Fruit fly (Drosophila melanogaster) whole organism, embryonic: Measurements from ENCODE around the gene Hnf4.

Experiments
- ATbp ChIP-seq: fragments of 200-800 bp; sonication (Bioruptor generic); optimal IDR thresholded peaks from 2 replicates; lab custom pipeline; 2017; ENCODE audit warnings: missing biosample characterization, mild to moderate bottlenecking, missing genetic modification characterization, missing genetic modification reagents
- Awh ChIP-seq: fragments of 200-800 bp; sonication (Bioruptor generic); IDR thresholded peaks from 2 replicates; pipeline ENCODE4, ENCODE4 v1.3.6; 2022; ENCODE audit warnings: missing biosample characterization, missing genetic modification characterization
- B-H1 ChIP-seq: fragments of 200-800 bp; sonication (Bioruptor generic); IDR thresholded peaks from 3 replicates; pipeline ENCODE4 v1.3.6; 2022; ENCODE audit warnings: missing biosample characterization, missing genetic modification characterization
- B-H2 ChIP-seq: fragments of 200-800 bp; sonication (Bioruptor generic); optimal IDR thresholded peaks from 2 replicates; lab custom pipeline; 2018; ENCODE audit warnings: missing biosample characterization, mild to moderate bottlenecking, missing genetic modification characterization
- CG1024 ChIP-seq: fragments of 200-800 bp; sonication (Bioruptor generic); IDR thresholded peaks from 2 replicates; pipeline ENCODE4 v1.3.6; 2022; ENCODE audit warnings: missing biosample characterization, missing genetic modification characterization
- CG10366 ChIP-seq: fragments of 200-800 bp; sonication (Bioruptor generic); IDR thresholded peaks from 2 replicates; pipeline ENCODE4 v1.3.6; 2022; ENCODE audit warnings: missing biosample characterization, missing genetic modification characterization
- CG10654 ChIP-seq: fragments of 200-800 bp; sonication (Bioruptor generic); optimal IDR thresholded peaks from 2 replicates; lab custom pipeline; 2016; ENCODE audit warnings: missing biosample characterization, missing genetic modification characterization
- CG11398 ChIP-seq: fragments of 200-800 bp; sonication (Bioruptor generic); optimal IDR thresholded peaks from 2 replicates; lab custom pipeline; 2016; ENCODE audit warnings: missing biosample characterization, missing genetic modification characterization
- CG12236 ChIP-seq: fragments of 200-800 bp; sonication (Bioruptor generic); optimal IDR thresholded peaks from 2 replicates; lab custom pipeline; 2016; ENCODE audit warnings: missing biosample characterization, missing genetic modification characterization
- CG12391 ChIP-seq: fragments of 200-800 bp; sonication (Bioruptor generic); optimal IDR thresholded peaks from 3 replicates; lab custom pipeline; 2018; ENCODE audit warnings: missing biosample characterization, mild to moderate bottlenecking, missing genetic modification characterization, moderate library complexity
- CG14441 ChIP-seq: fragments of 200-800 bp; sonication (Bioruptor generic); IDR thresholded peaks from 2 replicates; pipeline ENCODE4 v1.3.6; 2022; ENCODE audit warnings: missing biosample characterization, missing genetic modification characterization
- CG1647 ChIP-seq: fragments of 200-800 bp; sonication (Bioruptor generic); optimal IDR thresholded peaks from 3 replicates; lab custom pipeline; 2016; ENCODE audit warnings: missing biosample characterization, missing genetic modification characterization
- CG17802 ChIP-seq: fragments of 200-800 bp; sonication (Bioruptor generic); optimal IDR thresholded peaks from 2 replicates; lab custom pipeline; 2018; ENCODE audit warnings: missing biosample characterization, mild to moderate bottlenecking, missing genetic modification characterization, moderate library complexity
- CG18262 ChIP-seq: fragments of 200-800 bp; optimal IDR thresholded peaks from 3 replicates; lab custom pipeline; 2019; ENCODE audit warnings: missing biosample characterization, mild to moderate bottlenecking, missing genetic modification characterization, moderate library complexity
- CG2712 ChIP-seq: fragments of 200-800 bp; optimal IDR thresholded peaks from 3 replicates; lab custom pipeline; 2019; ENCODE audit warnings: missing biosample characterization, mild to moderate bottlenecking, missing genetic modification characterization, moderate library complexity
- CG31365 ChIP-seq: fragments of 200-800 bp; sonication (Bioruptor generic); optimal IDR thresholded peaks from 2 replicates; lab custom pipeline; 2018; ENCODE audit warnings: missing biosample characterization, mild to moderate bottlenecking, missing genetic modification characterization
- CG3281 ChIP-seq: fragments of 200-800 bp; sonication (Bioruptor generic); optimal IDR thresholded peaks from 3 replicates; lab custom pipeline; 2017; ENCODE audit warnings: missing biosample characterization, mild to moderate bottlenecking, missing genetic modification characterization
- CG4328 ChIP-seq: fragments of 200-800 bp; sonication (Bioruptor generic); optimal IDR thresholded peaks from 3 replicates; lab custom pipeline; 2017; ENCODE audit warnings: missing biosample characterization, missing genetic modification reagents, missing genetic modification characterization
- CG4424 ChIP-seq: fragments of 200-800 bp; sonication (Bioruptor generic); optimal IDR thresholded peaks from 3 replicates; lab custom pipeline; 2016; ENCODE audit warnings: missing biosample characterization, missing genetic modification characterization
- CG5180 ChIP-seq: fragments of 200-800 bp; sonication (Bioruptor generic); optimal IDR thresholded peaks from 3 replicates; lab custom pipeline; 2017; ENCODE audit warnings: missing biosample characterization, missing genetic modification characterization, mild to moderate bottlenecking, moderate library complexity, missing genetic modification reagents
- CG7928 ChIP-seq: fragments of 200-800 bp; sonication (Bioruptor generic); optimal IDR thresholded peaks from 2 replicates; lab custom pipeline; 2017; ENCODE audit warnings: missing biosample characterization, mild to moderate bottlenecking, missing genetic modification characterization
- CG7987 ChIP-seq: fragments of 200-800 bp; sonication (Bioruptor generic); optimal IDR thresholded peaks from 2 replicates; lab custom pipeline; 2018; ENCODE audit warnings: missing biosample characterization, mild to moderate bottlenecking, missing genetic modification characterization, moderate library complexity
- CTCF ChIP-seq: fragments of 200-800 bp; sonication (Bioruptor generic); optimal IDR thresholded peaks from 2 replicates; lab custom pipeline; 2017; ENCODE audit warnings: missing biosample characterization, mild to moderate bottlenecking, missing genetic modification characterization, moderate library complexity
- CoRest ChIP-seq: fragments of 200-800 bp; sonication (Bioruptor generic); optimal IDR thresholded peaks from 3 replicates; lab custom pipeline; 2018; ENCODE audit warnings: missing biosample characterization, mild to moderate bottlenecking, missing genetic modification characterization, moderate library complexity
- Doc3 ChIP-seq: fragments of 200-800 bp; sonication (Bioruptor generic); IDR thresholded peaks from 3 replicates; pipeline ENCODE4 v1.3.6; 2022; ENCODE audit warnings: missing biosample characterization, missing genetic modification characterization; ENCODE audit not compliant: partially characterized antibody
- Drgx ChIP-seq: fragments of 200-800 bp; sonication (Bioruptor generic); IDR thresholded peaks from 2 replicates; pipeline ENCODE4 v1.3.6; 2022; ENCODE audit warnings: missing biosample characterization, missing genetic modification characterization
- Fer2 ChIP-seq: fragments of 200-800 bp; sonication (Bioruptor generic); optimal IDR thresholded peaks from 2 replicates; lab custom pipeline; 2018; ENCODE audit warnings: missing biosample characterization, mild to moderate bottlenecking, missing genetic modification characterization, moderate library complexity
- Gug ChIP-seq: fragments of 200-800 bp; sonication (Bioruptor generic); IDR thresholded peaks from 4 replicates; pipeline ENCODE4 v1.3.6; 2022; ENCODE audit warnings: missing biosample characterization, missing genetic modification characterization
- Hr51 ChIP-seq, 2 experiments: fragments of 200-800 bp; sonication (Bioruptor generic); optimal IDR thresholded peaks; 2 replicates in 1 of 2; 3 replicates in 1 of 2; lab custom pipeline; 2016 to 2018; ENCODE audit warnings: missing biosample characterization in 2 of 2, missing genetic modification characterization in 2 of 2, mild to moderate bottlenecking in 1 of 2, moderate library complexity in 1 of 2
- Mrtf ChIP-seq: fragments of 200-800 bp; sonication (Bioruptor generic); IDR thresholded peaks from 3 replicates; pipeline ENCODE4 v1.3.6; 2022; ENCODE audit warnings: missing biosample characterization, missing genetic modification characterization
- Sox102F ChIP-seq: fragments of 200-800 bp; sonication (Bioruptor generic); optimal IDR thresholded peaks from 2 replicates; lab custom pipeline; 2018; ENCODE audit warnings: missing biosample characterization, mild to moderate bottlenecking, missing genetic modification characterization, moderate library complexity
- amos ChIP-seq: fragments of 200-800 bp; sonication (Bioruptor generic); IDR thresholded peaks from 2 replicates; pipeline ENCODE4 v1.3.6; 2022; ENCODE audit warnings: missing biosample characterization, missing genetic modification characterization; ENCODE audit not compliant: partially characterized antibody
- bsh ChIP-seq, 2 experiments: fragments of 200-800 bp; sonication (Bioruptor generic); optimal IDR thresholded peaks; 2 replicates each; lab custom pipeline; 2017 to 2018; ENCODE audit warnings: mild to moderate bottlenecking in 2 of 2, missing biosample characterization in 2 of 2, missing genetic modification characterization in 2 of 2, moderate library complexity in 1 of 2
- btn ChIP-seq: fragments of 200-800 bp; sonication (Bioruptor generic); optimal IDR thresholded peaks from 2 replicates; lab custom pipeline; 2016; ENCODE audit warnings: missing biosample characterization, missing genetic modification characterization
- cad ChIP-seq: fragments of >200 bp; optimal IDR thresholded peaks from 2 replicates; lab custom pipeline; 2017; ENCODE audit warnings: missing biosample characterization, missing genetic modification characterization
- cas ChIP-seq: fragments of 200-800 bp; sonication (Bioruptor generic); IDR thresholded peaks from 2 replicates; pipeline ENCODE4 v1.3.6; 2022; ENCODE audit warnings: missing biosample characterization, missing genetic modification characterization
- cato ChIP-seq: fragments of 200-800 bp; sonication (Bioruptor generic); optimal IDR thresholded peaks from 2 replicates; lab custom pipeline; 2016; ENCODE audit warnings: missing biosample characterization, missing genetic modification characterization, borderline replicate concordance
- caup ChIP-seq: fragments of 200-800 bp; sonication (Bioruptor generic); optimal IDR thresholded peaks from 3 replicates; lab custom pipeline; 2017; ENCODE audit warnings: missing biosample characterization, mild to moderate bottlenecking, missing genetic modification characterization, moderate library complexity; ENCODE audit not compliant: severe bottlenecking
- disco-r ChIP-seq: fragments of 200-800 bp; sonication (Bioruptor generic); optimal IDR thresholded peaks from 2 replicates; lab custom pipeline; 2016; ENCODE audit warnings: missing biosample characterization, missing genetic modification characterization
- grn ChIP-seq: fragments of 200-800 bp; sonication (Bioruptor generic); optimal IDR thresholded peaks from 3 replicates; lab custom pipeline; 2017; ENCODE audit warnings: missing biosample characterization, missing genetic modification characterization
- jigr1 ChIP-seq: fragments of 200-800 bp; sonication (Bioruptor generic); IDR thresholded peaks from 3 replicates; pipeline ENCODE4 v1.3.6; 2022; ENCODE audit warnings: missing biosample characterization, missing genetic modification characterization
- nerfin-1 ChIP-seq: fragments of 200-800 bp; sonication (Bioruptor generic); optimal IDR thresholded peaks from 3 replicates; lab custom pipeline; 2019; ENCODE audit warnings: missing biosample characterization, mild to moderate bottlenecking, missing genetic modification characterization, moderate library complexity
- nmo ChIP-seq: fragments of 200-800 bp; sonication (Bioruptor generic); optimal IDR thresholded peaks from 2 replicates; lab custom pipeline; 2018; ENCODE audit warnings: missing biosample characterization, mild to moderate bottlenecking, missing genetic modification characterization, moderate library complexity
- org-1 ChIP-seq: fragments of 200-800 bp; sonication (Bioruptor generic); optimal IDR thresholded peaks from 2 replicates; lab custom pipeline; 2017; ENCODE audit warnings: missing biosample characterization, missing genetic modification characterization
- pan ChIP-seq, 4 experiments: fragments of >200 bp in 3 of 4; fragments of 200-800 bp in 1 of 4; sonication (Bioruptor generic) in 1 of 4; optimal IDR thresholded peaks in 3 of 4; IDR thresholded peaks in 1 of 4; 2 replicates each; pipeline versions ENCODE4 v1.3.6 to Lab custom; 2017 to 2022; ENCODE audit warnings: missing biosample characterization in 2 of 4, missing genetic modification characterization in 2 of 4, mixed read lengths in 1 of 4
- repo ChIP-seq: fragments of 200-800 bp; sonication (Bioruptor generic); optimal IDR thresholded peaks from 2 replicates; lab custom pipeline; 2016; ENCODE audit warnings: missing biosample characterization, missing genetic modification characterization
- run ChIP-seq: fragments of 200-800 bp; sonication (Bioruptor generic); optimal IDR thresholded peaks from 3 replicates; lab custom pipeline; 2018; ENCODE audit warnings: missing biosample characterization, mild to moderate bottlenecking, missing genetic modification characterization
- unc-4 ChIP-seq: fragments of 200-800 bp; sonication (Bioruptor generic); IDR thresholded peaks from 2 replicates; pipeline ENCODE4 v1.3.6; 2022; ENCODE audit warnings: missing biosample characterization, missing genetic modification characterization; ENCODE audit not compliant: partially characterized antibody
- zen2 ChIP-seq: fragments of 200-800 bp; sonication (Bioruptor generic); IDR thresholded peaks from 3 replicates; pipeline ENCODE4 v1.3.6; 2022; ENCODE audit warnings: missing biosample characterization, missing genetic modification characterization; ENCODE audit not compliant: partially characterized antibody

Hnf4 gene

dm6 chr2L:8692426-8693180 is 16.8 kb downstream of the Hnf4 start:
- TF ChIP-seq CG10654 (GFP tag; lab: Kevin White, UChicago) (no peak), B-H1 (GFP tag; lab: Robert Waterston, UW) (no peak), CG1024 (GFP tag; lab: Robert Waterston, UW) (no peak), CG5180 (GFP tag; lab: Kevin White, UChicago) (no peak), CG2712 (tag; lab: Kevin White, UChicago) (no peak), CG1647 (no peak), org-1 (GFP tag; lab: Kevin White, UChicago) (peak; percentile 30), run (tag; lab: Kevin White, UChicago) (no peak), CTCF (GFP tag; lab: Kevin White, UChicago) (no peak), bsh (GFP tag; optimal IDR thresholded peaks at IDR 0.05; lab: Kevin White, UChicago) (no peak), Drgx (GFP tag; lab: Robert Waterston, UW) (no peak), Doc3 (GFP tag; lab: Robert Waterston, UW) (no peak), CG18262 (tag; lab: Kevin White, UChicago) (no peak), CG7928 (GFP tag; lab: Kevin White, UChicago) (no peak), repo (GFP tag; lab: Kevin White, UChicago) (no peak), nmo (GFP tag; lab: Kevin White, UChicago) (no peak), caup (GFP tag; lab: Kevin White, UChicago) (peak; percentile 74), CG4328 (GFP tag; lab: Kevin White, UChicago) (no peak), grn (peak; percentile 38), jigr1 (GFP tag; lab: Robert Waterston, UW) (no peak), Fer2 (no peak), Sox102F (no peak), CoRest (no peak), disco-r (GFP tag; lab: Kevin White, UChicago) (peak; percentile 40), CG4424 (GFP tag; lab: Kevin White, UChicago) (no peak), ATbp (no peak), CG31365 (tag; lab: Kevin White, UChicago) (no peak), btn (no peak), Hr51 (GFP tag; optimal IDR thresholded peaks at IDR 0.05; lab: Kevin White, UChicago) (no peak), Awh (GFP tag; lab: Robert Waterston, UW) (no peak), Mrtf (GFP tag; lab: Robert Waterston, UW) (no peak), CG11398 (GFP tag; lab: Kevin White, UChicago) (peak; percentile 34), CG12391 (tag; lab: Kevin White, UChicago) (no peak), cas (no peak), unc-4 (GFP tag; lab: Robert Waterston, UW) (no peak), CG10366 (GFP tag; lab: Robert Waterston, UW) (no peak), nerfin-1 (no peak), B-H2 (GFP tag; lab: Kevin White, UChicago) (peak; percentile 62), CG17802 (tag; lab: Kevin White, UChicago) (no peak), CG12236 (GFP tag; lab: Kevin White, UChicago) (no peak), CG3281 (GFP tag; lab: Kevin White, UChicago) (peak; percentile 60), Gug (no peak), pan (optimal IDR thresholded peaks at IDR 0.05; lab: Kevin White, UChicago) (no peak), pan (GFP tag; optimal IDR thresholded peaks at IDR 0.05 in 1 of 2, IDR thresholded peaks at IDR 0.05 in 1 of 2) (no peak), amos (GFP tag; lab: Robert Waterston, UW) (no peak), CG7987 (GFP tag; lab: Kevin White, UChicago) (peak; percentile 40), CG14441 (no peak), cad (no peak), cato (no peak), zen2 (GFP tag; lab: Robert Waterston, UW) (no peak)
